Fruit fly (Drosophila melanogaster): Measurements from ENCODE around the gene CG33725.
A peak's percentile ranks its signal among the peaks of the same experiment; 100 is the strongest.

The CG33725 gene

DNA sequence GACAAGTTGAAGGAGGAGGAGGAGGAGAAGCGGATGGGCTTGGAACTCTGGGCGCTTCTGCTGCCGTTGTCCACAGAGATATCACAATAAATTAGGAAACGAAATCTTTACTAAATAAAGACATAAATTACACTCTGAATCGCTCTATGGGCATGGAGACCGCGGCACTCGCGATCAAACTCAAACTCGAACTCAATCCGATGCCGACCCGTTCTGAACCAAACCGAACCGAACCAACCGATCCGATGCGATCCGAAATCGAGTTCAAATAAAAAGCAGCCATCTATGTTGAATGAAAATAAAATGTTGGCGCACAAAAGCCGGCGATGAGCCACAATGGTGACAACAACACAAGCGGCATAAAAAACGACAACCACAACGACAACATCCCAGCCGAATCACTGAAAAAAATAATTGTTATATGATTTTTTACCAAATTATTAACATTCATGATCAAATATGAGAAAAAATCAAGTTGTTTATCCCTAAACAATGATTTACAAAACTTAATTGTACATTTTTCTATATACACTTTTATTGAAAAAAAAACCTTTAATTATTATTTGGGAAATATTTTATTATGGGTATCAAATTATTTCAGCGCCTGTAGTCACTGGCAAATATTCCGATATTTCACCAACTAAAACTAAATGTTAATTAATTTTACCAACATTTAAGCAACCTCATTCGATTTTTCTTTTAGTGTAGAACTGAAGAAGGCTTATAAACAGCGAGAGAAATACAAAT, 25.3 kb upstream of the CG33725 start (continued):
- no peak for TF ChIP-seq CG31224 (GFP tag; IDR thresholded peaks at IDR 0.05)
- TF ChIP-seq CG1792 (GFP tag; optimal IDR thresholded peaks at IDR 0.05): no peak
- TF ChIP-seq Tbp (GFP tag; optimal IDR thresholded peaks at IDR 0.05): no peak
- TF ChIP-seq kay (GFP tag; optimal IDR thresholded peaks at IDR 0.05): peak; percentile 51
- TF ChIP-seq CG7357 (GFP tag; IDR thresholded peaks at IDR 0.05): 0 out of 3 replicates have a peak, but pooled peaks have one; percentile 33
- TF ChIP-seq chinmo (GFP tag; IDR thresholded peaks at IDR 0.05; ENCODE audit: partially characterized antibody): no peak
- TF ChIP-seq nerfin-1 (tag; optimal IDR thresholded peaks at IDR 0.05): peak; percentile 88
- peak in 1 of 2 experiments; percentile 82 for TF ChIP-seq eve (GFP tag; optimal IDR thresholded peaks at IDR 0.05)
- TF ChIP-seq sd (tag; optimal IDR thresholded peaks at IDR 0.05): no peak
- no peak for TF ChIP-seq unc-4 (GFP tag; IDR thresholded peaks at IDR 0.05; ENCODE audit: partially characterized antibody)
- no peak for TF ChIP-seq ERR (GFP tag; optimal IDR thresholded peaks at IDR 0.05)
- no peak for TF ChIP-seq CG9609 (GFP tag; optimal IDR thresholded peaks at IDR 0.05)
- TF ChIP-seq gcm2 (GFP tag; optimal IDR thresholded peaks at IDR 0.05): no peak
- no peak for TF ChIP-seq CG9932 (GFP tag; IDR thresholded peaks at IDR 0.05)
- TF ChIP-seq Mrtf (GFP tag; IDR thresholded peaks at IDR 0.05): no peak; the same call in 2 of the 3 replicates
- peak; percentile 47 for TF ChIP-seq wor (GFP tag; IDR thresholded peaks at IDR 0.05)
- TF ChIP-seq gcm (GFP tag; optimal IDR thresholded peaks at IDR 0.05): peak; percentile 87
- peak; percentile 75 for TF ChIP-seq CG18476 (GFP tag; optimal IDR thresholded peaks at IDR 0.05)
- TF ChIP-seq CG5953 (GFP tag; IDR thresholded peaks at IDR 0.05): no peak
- no peak for TF ChIP-seq Dip3 (GFP tag; optimal IDR thresholded peaks at IDR 0.05)
- no peak for TF ChIP-seq CG10321 (GFP tag; IDR thresholded peaks at IDR 0.05)
- TF ChIP-seq chif (GFP tag; optimal IDR thresholded peaks at IDR 0.05): peak; percentile 47 to 76
- TF ChIP-seq CG3995 (GFP tag; optimal IDR thresholded peaks at IDR 0.05): no peak
- no peak for TF ChIP-seq Neu2 (GFP tag; optimal IDR thresholded peaks at IDR 0.05; ENCODE audit: borderline replicate concordance)
- TF ChIP-seq BtbVII (GFP tag; optimal IDR thresholded peaks at IDR 0.05): peak; percentile 50
- TF ChIP-seq fru (optimal IDR thresholded peaks at IDR 0.05): no peak
- TF ChIP-seq pita (GFP tag; optimal IDR thresholded peaks at IDR 0.05): no peak
- no peak for TF ChIP-seq CG3281 (GFP tag; optimal IDR thresholded peaks at IDR 0.05)
- TF ChIP-seq CG34422 (GFP tag; IDR thresholded peaks at IDR 0.05): no peak
- peak; percentile 23 for TF ChIP-seq CG17186 (GFP tag; optimal IDR thresholded peaks at IDR 0.05)
- peak; percentile 10 for TF ChIP-seq CrebB (tag; optimal IDR thresholded peaks at IDR 0.05)
- TF ChIP-seq Sox100B (GFP tag; optimal IDR thresholded peaks at IDR 0.05): peak; percentile 93
- TF ChIP-seq CG15696 (tag; optimal IDR thresholded peaks at IDR 0.05): peak; percentile 89
- TF ChIP-seq CG4820 (GFP tag; optimal IDR thresholded peaks at IDR 0.05): peak; percentile 86
- no peak for TF ChIP-seq Elba2 (GFP tag; optimal IDR thresholded peaks at IDR 0.05)
- TF ChIP-seq prd (optimal IDR thresholded peaks at IDR 0.05): no peak
- peak; percentile 67; the same call in 2 of the 3 replicates for TF ChIP-seq prd (GFP tag; IDR thresholded peaks at IDR 0.05)
- no peak for TF ChIP-seq jumu (GFP tag; optimal IDR thresholded peaks at IDR 0.05)
- no peak for TF ChIP-seq CG6791 (GFP tag; IDR thresholded peaks at IDR 0.05; ENCODE audit: partially characterized antibody)
- peak; percentile 12 for TF ChIP-seq kni (GFP tag; optimal IDR thresholded peaks at IDR 0.05)
- no peak for TF ChIP-seq fd64A (GFP tag; optimal IDR thresholded peaks at IDR 0.05)
- TF ChIP-seq oc (tag; optimal IDR thresholded peaks at IDR 0.05): peak; percentile 42
- no peak for TF ChIP-seq Poxn (GFP tag; IDR thresholded peaks at IDR 0.05)
- peak; percentile 62 for TF ChIP-seq CG4328 (GFP tag; optimal IDR thresholded peaks at IDR 0.05)
- TF ChIP-seq odd (GFP tag; optimal IDR thresholded peaks at IDR 0.05): peak; percentile 76
- peak; percentile 81 for TF ChIP-seq Xrp1 (GFP tag; IDR thresholded peaks at IDR 0.05)
- TF ChIP-seq CG13894 (tag; optimal IDR thresholded peaks at IDR 0.05): no peak
- TF ChIP-seq so (GFP tag; IDR thresholded peaks at IDR 0.05): peak; percentile 42; the same call in 1 of the 3 replicates
- no peak for TF ChIP-seq NFAT (GFP tag; IDR thresholded peaks at IDR 0.05)
- TF ChIP-seq fu2 (GFP tag; optimal IDR thresholded peaks at IDR 0.05): no peak
- no peak for TF ChIP-seq B-H2 (GFP tag; optimal IDR thresholded peaks at IDR 0.05)
